Worm (Caenorhabditis elegans) whole organism, L4 larva: ENCODE measurements around the gene srx-85.

Experiments
- dmd-8 ChIP-seq: fragments of 200-800 bp; sonication (Bioruptor generic); IDR thresholded peaks from 2 replicates; pipeline ENCODE4 v1.3.6; 2022; ENCODE audit warnings: missing genetic modification characterization, missing compliant biosample characterization
- dpl-1 ChIP-seq: fragments of 150-350 bp; optimal IDR thresholded peaks from 2 replicates; lab custom pipeline; 2014; ENCODE audit warnings: missing biosample characterization, missing genetic modification reagents, missing genetic modification characterization
- fos-1 ChIP-seq: fragments of 150-350 bp; optimal IDR thresholded peaks from 2 replicates; lab custom pipeline; 2014; ENCODE audit warnings: missing biosample characterization, missing genetic modification characterization
- jun-1 ChIP-seq: fragments of 150-350 bp; optimal IDR thresholded peaks from 2 replicates; lab custom pipeline; 2014; ENCODE audit warnings: missing biosample characterization, missing genetic modification reagents, missing genetic modification characterization
- lin-13 ChIP-seq: fragments of 150-350 bp; optimal IDR thresholded peaks from 2 replicates; lab custom pipeline; 2014; ENCODE audit warnings: missing biosample characterization, missing genetic modification reagents, missing genetic modification characterization
- lin-39 ChIP-seq: fragments of 150-350 bp; optimal IDR thresholded peaks from 2 replicates; lab custom pipeline; 2014; ENCODE audit warnings: missing biosample characterization, missing genetic modification reagents, missing genetic modification characterization
- lsy-2 ChIP-seq, 2 experiments: fragments of 150-350 bp in 1 of 2; sonication (generic microtip) in 1 of 2; optimal IDR thresholded peaks; 2 replicates each; lab custom pipeline; 2014 to 2017; ENCODE audit warnings: missing biosample characterization in 2 of 2, missing genetic modification characterization in 2 of 2
- snpc-4 ChIP-seq: fragments of 150-350 bp; optimal IDR thresholded peaks from 2 replicates; lab custom pipeline; 2014; ENCODE audit warnings: missing biosample characterization, missing genetic modification characterization
- unc-62 ChIP-seq, 3 experiments: fragments of 150-350 bp in 1 of 3; sonication (generic microtip); optimal IDR thresholded peaks in 2 of 3; peaks in 1 of 3; 1 replicate in 1 of 3; 2 replicates in 2 of 3; lab custom pipeline; 2014 to 2017; ENCODE audit warnings: missing biosample characterization in 3 of 3, missing genetic modification characterization in 3 of 3, missing genetic modification reagents in 3 of 3, missing genotype in 1 of 3
- zip-2 ChIP-seq: fragments of 150-350 bp; optimal IDR thresholded peaks from 2 replicates; lab custom pipeline; 2014; ENCODE audit warnings: missing biosample characterization, missing genetic modification characterization
- ztf-11 ChIP-seq: fragments of 150-350 bp; optimal IDR thresholded peaks from 2 replicates; lab custom pipeline; 2014; ENCODE audit warnings: missing biosample characterization, missing genetic modification characterization

DNA sequence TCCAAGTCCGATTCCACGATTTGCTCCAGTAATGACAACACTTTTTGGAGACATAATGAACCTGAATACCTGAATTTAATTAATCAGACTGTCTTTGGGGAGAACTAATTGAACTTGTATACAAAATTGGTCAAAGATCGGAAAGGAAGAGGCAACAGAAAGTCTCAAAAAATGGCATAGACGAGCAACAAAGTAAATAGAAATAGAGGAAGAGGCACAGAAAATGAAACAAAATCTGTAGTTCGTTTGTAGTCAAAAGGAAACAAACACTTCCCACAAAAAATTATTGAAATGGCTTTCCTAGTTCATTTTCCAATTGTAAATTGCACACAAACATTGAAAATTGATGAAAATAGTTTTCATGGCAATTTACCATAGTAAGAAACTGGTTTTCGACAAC, 37.8 kb upstream of the srx-85 start, which contains the start of gene C55A6.6:
- TF ChIP-seq ztf-11 (no peak), jun-1 (tag; lab: Kevin White, UChicago) (no peak), dmd-8 (GFP tag; lab: Robert Waterston, UW) (no peak), lsy-2 (tag; optimal IDR thresholded peaks at IDR 0.05; lab: Kevin White, UChicago) (no peak), fos-1 (tag; lab: Kevin White, UChicago) (no peak), zip-2 (no peak), dpl-1 (GFP tag; lab: Kevin White, UChicago) (no peak), unc-62 (GFP tag; optimal IDR thresholded peaks at IDR 0.05 in 1 of 2; lab: Kevin White, UChicago) (no peak), unc-62 (tag; optimal IDR thresholded peaks at IDR 0.05; lab: Kevin White, UChicago) (no peak), snpc-4 (tag; lab: Kevin White, UChicago) (no peak), lin-39 (tag; lab: Kevin White, UChicago) (no peak), lin-13 (GFP tag; lab: Kevin White, UChicago) (no peak)
